Fruit fly (Drosophila melanogaster) whole organism, embryonic: ENCODE results near the gene CG8671.

Source experiments
- CG10565 ChIP-seq: fragments of 200-800 bp; sonication (Bioruptor generic); optimal IDR thresholded peaks from 3 replicates; lab custom pipeline; 2016; ENCODE audit warnings: missing biosample characterization, mild to moderate bottlenecking, missing genetic modification characterization
- CG12104 ChIP-seq: fragments of 200-800 bp; sonication (Bioruptor generic); optimal IDR thresholded peaks from 3 replicates; lab custom pipeline; 2016; ENCODE audit warnings: missing biosample characterization, missing genetic modification characterization
- CG1529 ChIP-seq: fragments of 200-800 bp; sonication (Bioruptor generic); optimal IDR thresholded peaks from 3 replicates; lab custom pipeline; 2018; ENCODE audit warnings: missing biosample characterization, missing genetic modification characterization
- CG1603 ChIP-seq: fragments of 200-800 bp; sonication (Bioruptor generic); optimal IDR thresholded peaks from 2 replicates; lab custom pipeline; 2019; ENCODE audit warnings: missing biosample characterization, mild to moderate bottlenecking, missing genetic modification characterization, moderate library complexity
- CG1792 ChIP-seq: fragments of 200-800 bp; sonication (Bioruptor generic); optimal IDR thresholded peaks from 2 replicates; lab custom pipeline; 2016; ENCODE audit warnings: missing biosample characterization, missing genetic modification characterization
- CG18011 ChIP-seq: fragments of 200-800 bp; sonication (Bioruptor generic); optimal IDR thresholded peaks from 2 replicates; lab custom pipeline; 2017; ENCODE audit warnings: missing biosample characterization, missing genetic modification characterization, mild to moderate bottlenecking, moderate library complexity, missing genotype
- CG2202 ChIP-seq: fragments of 200-800 bp; sonication (Bioruptor generic); optimal IDR thresholded peaks from 2 replicates; lab custom pipeline; 2018; ENCODE audit warnings: missing biosample characterization, mild to moderate bottlenecking, missing genetic modification characterization
- CG2678 ChIP-seq: fragments of 200-800 bp; sonication (Bioruptor generic); optimal IDR thresholded peaks from 3 replicates; lab custom pipeline; 2019; ENCODE audit warnings: missing biosample characterization, mild to moderate bottlenecking, missing genetic modification characterization, moderate library complexity
- CG43689 ChIP-seq: fragments of 200-800 bp; sonication (Bioruptor generic); IDR thresholded peaks from 2 replicates; pipeline ENCODE4 v1.3.6; 2022; ENCODE audit warnings: missing biosample characterization, missing genetic modification characterization
- CG4617 ChIP-seq: fragments of 200-800 bp; sonication (Bioruptor generic); optimal IDR thresholded peaks from 3 replicates; lab custom pipeline; 2016; ENCODE audit warnings: missing biosample characterization, missing genetic modification characterization, borderline replicate concordance
- CG5245 ChIP-seq: fragments of 200-800 bp; sonication (Bioruptor generic); optimal IDR thresholded peaks from 3 replicates; lab custom pipeline; 2016; ENCODE audit warnings: missing biosample characterization, missing genetic modification characterization
- CG6689 ChIP-seq: fragments of 200-800 bp; sonication (Bioruptor generic); IDR thresholded peaks from 2 replicates; pipeline ENCODE4 v1.3.6; 2022; ENCODE audit warnings: missing biosample characterization, missing genetic modification characterization
- CG7745 ChIP-seq: fragments of 200-800 bp; sonication (Bioruptor generic); optimal IDR thresholded peaks from 2 replicates; lab custom pipeline; 2018; ENCODE audit warnings: missing biosample characterization, mild to moderate bottlenecking, missing genetic modification characterization, moderate library complexity
- CG8089 ChIP-seq: fragments of 200-800 bp; sonication (Bioruptor generic); optimal IDR thresholded peaks from 3 replicates; lab custom pipeline; 2016; ENCODE audit warnings: missing biosample characterization, missing genetic modification characterization
- CG8290 ChIP-seq, 3 experiments: fragments of 200-800 bp; sonication (Bioruptor generic); optimal IDR thresholded peaks; 2 replicates each; lab custom pipeline; 2016 to 2019; ENCODE audit warnings: missing biosample characterization in 3 of 3, missing genetic modification characterization in 3 of 3, mild to moderate bottlenecking in 2 of 3, moderate library complexity in 1 of 3
- CG9609 ChIP-seq: fragments of 200-800 bp; sonication (Bioruptor generic); optimal IDR thresholded peaks from 3 replicates; lab custom pipeline; 2016; ENCODE audit warnings: missing biosample characterization, missing genetic modification characterization
- CTCF ChIP-seq: fragments of 200-800 bp; sonication (Bioruptor generic); optimal IDR thresholded peaks from 2 replicates; lab custom pipeline; 2017; ENCODE audit warnings: missing biosample characterization, mild to moderate bottlenecking, missing genetic modification characterization, moderate library complexity
- Dip3 ChIP-seq: fragments of 200-800 bp; sonication (Bioruptor generic); optimal IDR thresholded peaks from 3 replicates; lab custom pipeline; 2016; ENCODE audit warnings: missing biosample characterization, missing genetic modification characterization
- Fer2 ChIP-seq: fragments of 200-800 bp; sonication (Bioruptor generic); optimal IDR thresholded peaks from 2 replicates; lab custom pipeline; 2018; ENCODE audit warnings: missing biosample characterization, mild to moderate bottlenecking, missing genetic modification characterization, moderate library complexity
- GATAe ChIP-seq: fragments of 200-800 bp; sonication (Bioruptor generic); conservative IDR thresholded peaks from 2 replicates; pipeline ENCODE4 v1.3.6; 2022; ENCODE audit warnings: missing biosample characterization, missing genetic modification characterization
- HmgZ ChIP-seq: fragments of 200-800 bp; sonication (Bioruptor generic); optimal IDR thresholded peaks from 2 replicates; lab custom pipeline; 2018; ENCODE audit warnings: missing biosample characterization, mild to moderate bottlenecking, missing genetic modification characterization
- Hmr ChIP-seq: fragments of 200-800 bp; sonication (Bioruptor generic); optimal IDR thresholded peaks from 3 replicates; lab custom pipeline; 2017; ENCODE audit warnings: mild to moderate bottlenecking, missing biosample characterization, missing genetic modification reagents, missing genetic modification characterization
- Hr78 ChIP-seq, 2 experiments: fragments of 200-800 bp in 1 of 2; fragments of >200 bp in 1 of 2; sonication (Bioruptor generic) in 1 of 2; optimal IDR thresholded peaks; 2 replicates each; lab custom pipeline; 2017 to 2019; ENCODE audit warnings: missing biosample characterization in 2 of 2, missing genetic modification characterization in 2 of 2, mild to moderate bottlenecking in 1 of 2, moderate library complexity in 1 of 2
- Kr ChIP-seq: fragments of 200-800 bp; sonication (Bioruptor generic); optimal IDR thresholded peaks from 2 replicates; lab custom pipeline; 2017; ENCODE audit warnings: missing biosample characterization, mild to moderate bottlenecking, missing genetic modification characterization
- Lpt ChIP-seq: fragments of >200 bp; optimal IDR thresholded peaks from 2 replicates; lab custom pipeline; 2018; ENCODE audit warnings: missing biosample characterization, missing genetic modification characterization
- MBD-R2 ChIP-seq: fragments of 200-800 bp; sonication (Bioruptor generic); IDR thresholded peaks from 2 replicates; pipeline ENCODE4 v1.3.6; 2022; ENCODE audit warnings: missing biosample characterization, missing genetic modification characterization
- Meics ChIP-seq: fragments of 200-800 bp; sonication (Bioruptor generic); optimal IDR thresholded peaks from 2 replicates; lab custom pipeline; 2017; ENCODE audit warnings: missing biosample characterization, mild to moderate bottlenecking, missing genetic modification characterization
- Mrtf ChIP-seq: fragments of 200-800 bp; sonication (Bioruptor generic); IDR thresholded peaks from 3 replicates; pipeline ENCODE4 v1.3.6; 2022; ENCODE audit warnings: missing biosample characterization, missing genetic modification characterization
- Nf-YC ChIP-seq: fragments of 200-800 bp; optimal IDR thresholded peaks from 3 replicates; lab custom pipeline; 2019; ENCODE audit warnings: missing biosample characterization, mild to moderate bottlenecking, missing genetic modification characterization, moderate library complexity
- Rx ChIP-seq: fragments of 200-800 bp; sonication (Bioruptor generic); IDR thresholded peaks from 2 replicates; pipeline ENCODE4 v1.3.6; 2022; ENCODE audit warnings: missing biosample characterization, missing genetic modification characterization
- TFAM ChIP-seq: fragments of 200-800 bp; sonication (Bioruptor generic); optimal IDR thresholded peaks from 2 replicates; lab custom pipeline; 2017; ENCODE audit warnings: missing biosample characterization, missing genetic modification characterization, inconsistent platforms
- ase ChIP-seq: fragments of 200-800 bp; sonication (Bioruptor generic); IDR thresholded peaks from 3 replicates; pipeline ENCODE4 v1.3.6; 2022; ENCODE audit warnings: missing biosample characterization, missing genetic modification characterization
- bbx ChIP-seq: fragments of 200-800 bp; sonication (Bioruptor generic); IDR thresholded peaks from 2 replicates; pipeline ENCODE4 v1.3.6; 2022; ENCODE audit warnings: missing biosample characterization, missing genetic modification characterization; ENCODE audit not compliant: partially characterized antibody
- cad ChIP-seq: fragments of >200 bp; optimal IDR thresholded peaks from 2 replicates; lab custom pipeline; 2017; ENCODE audit warnings: missing biosample characterization, missing genetic modification characterization
- cas ChIP-seq: fragments of 200-800 bp; sonication (Bioruptor generic); IDR thresholded peaks from 2 replicates; pipeline ENCODE4 v1.3.6; 2022; ENCODE audit warnings: missing biosample characterization, missing genetic modification characterization
- chif ChIP-seq, 2 experiments: fragments of 200-800 bp; sonication (Bioruptor generic); optimal IDR thresholded peaks; 3 replicates each; lab custom pipeline; 2016; ENCODE audit warnings: missing biosample characterization in 2 of 2, missing genetic modification characterization in 2 of 2
- crol ChIP-seq: fragments of 200-800 bp; sonication (Bioruptor generic); IDR thresholded peaks from 2 replicates; pipeline ENCODE4 v1.3.6; 2022; ENCODE audit warnings: missing biosample characterization, missing genetic modification characterization
- exex ChIP-seq: fragments of 200-800 bp; sonication (Bioruptor generic); optimal IDR thresholded peaks from 4 replicates; lab custom pipeline; 2018; ENCODE audit warnings: missing biosample characterization, mild to moderate bottlenecking, missing genetic modification characterization, moderate library complexity
- eyg ChIP-seq: fragments of 200-800 bp; sonication (Bioruptor generic); optimal IDR thresholded peaks from 3 replicates; lab custom pipeline; 2016; ENCODE audit warnings: missing biosample characterization, missing genetic modification characterization
- gcm ChIP-seq: fragments of 200-800 bp; sonication (Bioruptor generic); optimal IDR thresholded peaks from 2 replicates; lab custom pipeline; 2019; ENCODE audit warnings: missing biosample characterization, mild to moderate bottlenecking, missing genetic modification characterization, moderate library complexity
- lbe ChIP-seq: fragments of 200-800 bp; sonication (Bioruptor generic); optimal IDR thresholded peaks from 2 replicates; lab custom pipeline; 2016; ENCODE audit warnings: missing biosample characterization, mild to moderate bottlenecking, missing genetic modification characterization
- maf-S ChIP-seq: fragments of 200-800 bp; sonication (Bioruptor generic); optimal IDR thresholded peaks from 2 replicates; lab custom pipeline; 2016; ENCODE audit warnings: missing biosample characterization, missing genetic modification characterization
- mam ChIP-seq: fragments of 200-800 bp; sonication (Bioruptor generic); optimal IDR thresholded peaks from 3 replicates; lab custom pipeline; 2016; ENCODE audit warnings: missing biosample characterization, missing genetic modification characterization
- mirr ChIP-seq: fragments of 200-800 bp; sonication (Bioruptor generic); optimal IDR thresholded peaks from 3 replicates; lab custom pipeline; 2018; ENCODE audit warnings: missing biosample characterization, mild to moderate bottlenecking, missing genetic modification characterization
- nau ChIP-seq: fragments of 200-800 bp; sonication (Bioruptor generic); optimal IDR thresholded peaks from 3 replicates; lab custom pipeline; 2017; ENCODE audit warnings: missing biosample characterization, mild to moderate bottlenecking, missing genetic modification characterization, missing genetic modification reagents
- nerfin-1 ChIP-seq: fragments of 200-800 bp; sonication (Bioruptor generic); optimal IDR thresholded peaks from 3 replicates; lab custom pipeline; 2019; ENCODE audit warnings: missing biosample characterization, mild to moderate bottlenecking, missing genetic modification characterization, moderate library complexity
- oc ChIP-seq: fragments of 200-800 bp; sonication (Bioruptor generic); optimal IDR thresholded peaks from 2 replicates; lab custom pipeline; 2018; ENCODE audit warnings: missing biosample characterization, mild to moderate bottlenecking, missing genetic modification characterization, moderate library complexity
- repo ChIP-seq: fragments of 200-800 bp; sonication (Bioruptor generic); optimal IDR thresholded peaks from 2 replicates; lab custom pipeline; 2016; ENCODE audit warnings: missing biosample characterization, missing genetic modification characterization
- rib ChIP-seq: fragments of 200-800 bp; sonication (Bioruptor generic); IDR thresholded peaks from 2 replicates; pipeline ENCODE4 v1.3.6; 2022; ENCODE audit warnings: missing biosample characterization, missing genetic modification characterization
- sens ChIP-seq: fragments of 200-800 bp; sonication (Bioruptor generic); peaks from one replicate; lab custom pipeline; 2016; ENCODE audit warnings: missing biosample characterization, missing genetic modification characterization
- tin ChIP-seq: fragments of 200-800 bp; sonication (Bioruptor generic); optimal IDR thresholded peaks from 3 replicates; lab custom pipeline; 2016; ENCODE audit warnings: missing biosample characterization, missing genetic modification characterization
- wek ChIP-seq: fragments of 200-800 bp; sonication (Bioruptor generic); optimal IDR thresholded peaks from 3 replicates; lab custom pipeline; 2018; ENCODE audit warnings: missing biosample characterization, mild to moderate bottlenecking, missing genetic modification characterization, moderate library complexity

CG8671 gene

DNA sequence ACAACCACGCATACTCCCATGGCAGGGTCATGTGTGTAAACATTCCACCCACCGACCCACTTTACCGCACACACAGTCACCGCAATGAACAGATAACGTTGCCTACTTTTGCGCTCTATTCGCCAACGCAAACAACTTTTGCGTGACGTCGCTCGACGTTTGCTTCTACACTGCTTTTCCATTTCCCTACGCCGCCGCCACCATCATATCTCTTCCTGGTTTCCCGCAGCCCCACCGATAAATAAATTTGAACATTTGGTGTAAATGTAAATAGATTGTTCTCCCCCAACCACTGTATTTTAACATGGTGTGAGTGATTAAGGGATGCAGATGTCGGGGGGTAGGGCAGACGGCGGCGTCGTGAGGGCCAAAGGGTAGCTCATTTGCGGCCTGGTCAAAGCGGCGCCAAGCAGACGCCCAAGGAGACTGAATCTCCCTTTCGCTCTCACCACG lies 61.7 kb downstream of the CG8671 start (continued):
- TF ChIP-seq Kr (GFP tag; lab: Kevin White, UChicago) (peak; percentile 7), CG1603 (tag; lab: Kevin White, UChicago) (peak; percentile 24), lbe (GFP tag; lab: Kevin White, UChicago) (no peak), exex (tag; lab: Kevin White, UChicago) (peak; percentile 23), CG12104 (no peak), CG6689 (GFP tag; lab: Robert Waterston, UW) (no peak), chif (GFP tag; optimal IDR thresholded peaks at IDR 0.05; lab: Kevin White, UChicago) (peak in 1 of 2 experiments; percentile 6), CG1529 (GFP tag; lab: Kevin White, UChicago) (peak; percentile 1), ase (GFP tag; lab: Robert Waterston, UW) (no peak), maf-S (GFP tag; lab: Kevin White, UChicago) (no peak), Meics (peak; percentile 21), nerfin-1 (peak; percentile 10), Nf-YC (peak; percentile 9), CG8290 (GFP tag; optimal IDR thresholded peaks at IDR 0.05; lab: Kevin White, UChicago) (no peak), CG8290 (tag; optimal IDR thresholded peaks at IDR 0.05; lab: Kevin White, UChicago) (peak in 1 of 2 experiments; percentile 39), TFAM (GFP tag; lab: Kevin White, UChicago) (no peak), CTCF (GFP tag; lab: Kevin White, UChicago) (peak; percentile 10), HmgZ (peak; percentile 13), CG18011 (GFP tag; lab: Kevin White, UChicago) (peak; percentile 59), Mrtf (no peak), CG1792 (no peak), Dip3 (GFP tag; lab: Kevin White, UChicago) (no peak), repo (no peak), CG43689 (GFP tag; lab: Robert Waterston, UW) (no peak), MBD-R2 (GFP tag; lab: Robert Waterston, UW) (no peak), Hr78 (GFP tag; optimal IDR thresholded peaks at IDR 0.05; lab: Kevin White, UChicago) (peak in 1 of 2 experiments; percentile 50), cad (GFP tag; lab: Kevin White, UChicago) (no peak), CG2202 (tag; lab: Kevin White, UChicago) (no peak), rib (GFP tag; lab: Robert Waterston, UW) (no peak), Hmr (peak; percentile 42), crol (GFP tag; lab: Robert Waterston, UW) (peak; percentile 94; the same call in 1 of the 2 replicates)

DNA sequence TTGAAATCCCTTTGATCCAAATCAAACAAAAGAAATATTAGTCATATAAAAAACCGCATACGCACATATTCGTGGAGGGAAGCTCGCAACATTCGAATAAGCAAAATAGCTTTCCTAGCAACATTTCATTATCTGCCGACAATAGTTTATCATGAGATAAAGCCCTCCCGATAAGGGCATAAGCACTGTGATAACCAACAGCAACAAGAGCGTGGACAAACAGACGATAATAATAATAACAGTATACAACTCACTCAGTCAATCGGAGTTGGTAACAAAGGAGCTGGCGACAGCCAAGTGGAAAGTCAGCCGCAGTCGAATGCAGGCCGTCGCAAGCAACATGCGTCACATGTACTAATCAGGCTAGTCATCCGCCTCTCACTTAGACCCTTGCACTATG lies 66.6 kb downstream of the CG8671 start:
- TF ChIP-seq cas (no peak), CG5245 (GFP tag; lab: Kevin White, UChicago) (no peak), CG2678 (no peak), Meics (peak; percentile 3), oc (peak; percentile 21), mirr (GFP tag; lab: Kevin White, UChicago) (peak; percentile 43), CG8089 (no peak), Rx (GFP tag; lab: Robert Waterston, UW) (no peak), Lpt (GFP tag; lab: Kevin White, UChicago) (no peak), eyg (no peak), Fer2 (tag; lab: Kevin White, UChicago) (no peak), wek (GFP tag; lab: Kevin White, UChicago) (peak; percentile 22), gcm (no peak), nau (GFP tag; lab: Kevin White, UChicago) (no peak), GATAe (peak; percentile 73), CG9609 (GFP tag; lab: Kevin White, UChicago) (no peak), TFAM (GFP tag; lab: Kevin White, UChicago) (no peak), lbe (GFP tag; lab: Kevin White, UChicago) (no peak), CG10565 (GFP tag; lab: Kevin White, UChicago) (no peak), sens (GFP tag; lab: Kevin White, UChicago) (peak; percentile 15), mam (GFP tag; lab: Kevin White, UChicago) (no peak), bbx (no peak), CG4617 (no peak), tin (GFP tag; lab: Kevin White, UChicago) (no peak), ase (GFP tag; lab: Robert Waterston, UW) (no peak), CG7745 (no peak)
